Worm (Caenorhabditis elegans) whole organism, L4/young adult: Measurements from ENCODE around the gene srx-31.

Experiments
- W03F9.2 ChIP-seq: fragments of 150-350 bp; optimal IDR thresholded peaks from 2 replicates; lab custom pipeline; 2014; ENCODE audit warnings: missing biosample characterization, missing genetic modification characterization
- dao-5 ChIP-seq: sonication (generic microtip); optimal IDR thresholded peaks from 2 replicates; lab custom pipeline; 2016; ENCODE audit warnings: missing genotype, missing genetic modification characterization, moderate library complexity, missing compliant biosample characterization
- him-1 ChIP-seq: sonication (generic microtip); optimal IDR thresholded peaks from 2 replicates; lab custom pipeline; 2016; ENCODE audit warnings: missing genotype, missing genetic modification reagents, missing genetic modification characterization, missing compliant biosample characterization

ce11 chrV:774341-774740, 48.5 kb downstream of the srx-31 start:
- TF ChIP-seq dao-5 = no peak
- no peak for TF ChIP-seq him-1 (tag; lab: Kevin White, UChicago)
- TF ChIP-seq W03F9.2 (tag; lab: Kevin White, UChicago) = no peak
